Worm (Caenorhabditis elegans) whole organism, mixed stage, embryonic: ENCODE results near the gene Y39B6A.25.

Source experiments
- M03D4.4 ChIP-seq: sonication (generic microtip); optimal IDR thresholded peaks from 2 replicates; lab custom pipeline; 2017; ENCODE audit warnings: mild to moderate bottlenecking, missing genetic modification characterization, missing compliant biosample characterization
- blmp-1 ChIP-seq: fragments of 150-350 bp; optimal IDR thresholded peaks from 2 replicates; lab custom pipeline; 2014; ENCODE audit warnings: missing biosample characterization, missing genetic modification characterization
- ceh-39 ChIP-seq: fragments of 150-350 bp; optimal IDR thresholded peaks from 2 replicates; lab custom pipeline; 2014; ENCODE audit warnings: missing biosample characterization, missing genetic modification characterization
- ceh-43 ChIP-seq: fragments of 200-800 bp; sonication (Bioruptor generic); optimal IDR thresholded peaks from 2 replicates; lab custom pipeline; 2018; ENCODE audit warnings: mild to moderate bottlenecking, missing genetic modification characterization, moderate library complexity, missing compliant biosample characterization
- ceh-83 ChIP-seq: fragments of 200-800 bp; sonication (Bioruptor generic); optimal IDR thresholded peaks from 2 replicates; lab custom pipeline; 2018; ENCODE audit warnings: mild to moderate bottlenecking, missing genetic modification characterization, missing compliant biosample characterization
- ces-1 ChIP-seq: fragments of 150-350 bp; optimal IDR thresholded peaks from 2 replicates; lab custom pipeline; 2014; ENCODE audit warnings: missing biosample characterization, missing genetic modification reagents, missing genetic modification characterization
- cnd-1 ChIP-seq: fragments of 200-800 bp; sonication (Bioruptor generic); optimal IDR thresholded peaks from 2 replicates; lab custom pipeline; 2018; ENCODE audit warnings: mild to moderate bottlenecking, missing genetic modification characterization, missing compliant biosample characterization
- drap-1 ChIP-seq: fragments of 200-800 bp; sonication (Bioruptor generic); optimal IDR thresholded peaks from 3 replicates; lab custom pipeline; 2018; ENCODE audit warnings: mild to moderate bottlenecking, missing genetic modification characterization, missing compliant biosample characterization
- elt-3 ChIP-seq: fragments of 150-350 bp; optimal IDR thresholded peaks from 2 replicates; lab custom pipeline; 2014; ENCODE audit warnings: missing biosample characterization, missing genetic modification characterization
- flh-1 ChIP-seq: fragments of 200-800 bp; sonication (Bioruptor generic); optimal IDR thresholded peaks from 2 replicates; lab custom pipeline; 2018; ENCODE audit warnings: mild to moderate bottlenecking, missing genetic modification characterization, moderate library complexity, missing compliant biosample characterization
- ham-2 ChIP-seq: fragments of 200-800 bp; sonication (Bioruptor generic); optimal IDR thresholded peaks from 2 replicates; lab custom pipeline; 2018; ENCODE audit warnings: mild to moderate bottlenecking, missing genetic modification characterization, missing compliant biosample characterization
- hlh-1 ChIP-seq: fragments of 150-350 bp; optimal IDR thresholded peaks from 2 replicates; lab custom pipeline; 2014; ENCODE audit warnings: missing biosample characterization, missing genetic modification reagents, missing genetic modification characterization
- lin-13 ChIP-seq: fragments of 150-350 bp; optimal IDR thresholded peaks from 2 replicates; lab custom pipeline; 2014; ENCODE audit warnings: missing biosample characterization, missing genetic modification characterization
- lsy-2 ChIP-seq: fragments of 150-350 bp; optimal IDR thresholded peaks from 2 replicates; lab custom pipeline; 2014; ENCODE audit warnings: missing biosample characterization, missing genetic modification characterization
- mab-5 ChIP-seq: fragments of 150-350 bp; optimal IDR thresholded peaks from 2 replicates; lab custom pipeline; 2014; ENCODE audit warnings: missing biosample characterization, missing genetic modification characterization
- mep-1 ChIP-seq: fragments of 150-350 bp; optimal IDR thresholded peaks from 2 replicates; lab custom pipeline; 2017; ENCODE audit warnings: missing biosample characterization, missing genetic modification reagents, missing genetic modification characterization, inconsistent platforms
- mls-2 ChIP-seq: sonication (generic microtip); optimal IDR thresholded peaks from 2 replicates; lab custom pipeline; 2016; ENCODE audit warnings: mild to moderate bottlenecking, missing genetic modification characterization, moderate library complexity, missing compliant biosample characterization
- nhr-12 ChIP-seq: fragments of 150-350 bp; optimal IDR thresholded peaks from 2 replicates; lab custom pipeline; 2014; ENCODE audit warnings: missing biosample characterization, missing genetic modification characterization
- nhr-237 ChIP-seq: fragments of 150-350 bp; optimal IDR thresholded peaks from 2 replicates; lab custom pipeline; 2014; ENCODE audit warnings: missing biosample characterization, missing genetic modification characterization
- nhr-28 ChIP-seq: fragments of 150-350 bp; optimal IDR thresholded peaks from 2 replicates; lab custom pipeline; 2014; ENCODE audit warnings: missing biosample characterization, missing genetic modification characterization
- nhr-76 ChIP-seq: sonication (generic microtip); optimal IDR thresholded peaks from 2 replicates; lab custom pipeline; 2017; ENCODE audit warnings: missing biosample characterization, missing genetic modification characterization
- pha-4 ChIP-seq: fragments of 150-350 bp; optimal IDR thresholded peaks from 2 replicates; lab custom pipeline; 2018; ENCODE audit warnings: missing biosample characterization, missing genetic modification reagents, missing genetic modification characterization
- sem-2 ChIP-seq: fragments of 200-800 bp; sonication (Bioruptor generic); optimal IDR thresholded peaks from 2 replicates; lab custom pipeline; 2018; ENCODE audit warnings: mild to moderate bottlenecking, missing genetic modification characterization, missing compliant biosample characterization
- snpc-4 ChIP-seq: fragments of 150-350 bp; optimal IDR thresholded peaks from 2 replicates; lab custom pipeline; 2014; ENCODE audit warnings: missing biosample characterization, missing genetic modification characterization
- sptf-1 ChIP-seq: sonication (generic microtip); optimal IDR thresholded peaks from 2 replicates; lab custom pipeline; 2017; ENCODE audit warnings: mild to moderate bottlenecking, missing genetic modification characterization, moderate library complexity, missing compliant biosample characterization
- tbx-8 ChIP-seq: fragments of 200-800 bp; sonication (Bioruptor generic); optimal IDR thresholded peaks from 2 replicates; lab custom pipeline; 2018; ENCODE audit warnings: mild to moderate bottlenecking, missing genetic modification characterization, moderate library complexity, missing compliant biosample characterization
- unc-120 ChIP-seq: sonication (generic microtip); optimal IDR thresholded peaks from 2 replicates; lab custom pipeline; 2017; ENCODE audit warnings: missing genetic modification characterization, missing compliant biosample characterization; ENCODE audit not compliant: poor library complexity, severe bottlenecking
- unc-39 ChIP-seq: fragments of 150-350 bp; optimal IDR thresholded peaks from 2 replicates; lab custom pipeline; 2014; ENCODE audit warnings: missing biosample characterization, missing genetic modification characterization
- unc-62 ChIP-seq: fragments of 150-350 bp; optimal IDR thresholded peaks from 2 replicates; lab custom pipeline; 2014; ENCODE audit warnings: missing biosample characterization, missing genetic modification reagents, missing genetic modification characterization
- zip-8 ChIP-seq: fragments of 150-350 bp; optimal IDR thresholded peaks from 2 replicates; lab custom pipeline; 2014; ENCODE audit warnings: missing biosample characterization, missing genetic modification characterization
- ztf-11 ChIP-seq: fragments of 150-350 bp; optimal IDR thresholded peaks from 2 replicates; lab custom pipeline; 2014; ENCODE audit warnings: missing biosample characterization, missing genetic modification characterization

Gene Y39B6A.25

DNA sequence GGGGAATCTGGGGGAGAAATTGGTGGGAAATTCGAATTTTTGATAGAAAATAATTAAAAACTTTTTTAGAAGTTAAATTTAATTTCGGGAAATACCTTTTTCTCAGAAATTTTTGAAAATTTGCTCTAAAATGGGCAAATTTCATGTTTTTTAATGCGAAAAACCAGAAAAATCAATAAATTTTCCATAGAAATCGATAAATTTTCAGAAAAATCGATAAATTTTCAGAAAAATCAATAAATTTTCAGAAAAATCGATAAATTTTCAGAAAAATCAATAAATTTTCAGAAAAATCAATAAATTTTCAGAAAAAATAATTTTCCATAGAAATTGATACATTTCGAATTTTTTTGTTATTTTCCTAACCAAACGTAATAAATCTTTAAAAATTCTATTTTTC, 40.2 kb upstream of the Y39B6A.25 start:
- no peak for TF ChIP-seq pha-4 (tag; lab: Kevin White, UChicago)
- no peak for TF ChIP-seq mab-5 (tag; lab: Kevin White, UChicago)
- TF ChIP-seq unc-120 = no peak
- no peak for TF ChIP-seq nhr-12 (tag; lab: Kevin White, UChicago)
- no peak for TF ChIP-seq ceh-43 (GFP tag; lab: Kevin White, UChicago)
- TF ChIP-seq nhr-76 = no peak
- TF ChIP-seq elt-3 (tag; lab: Kevin White, UChicago) = no peak
- TF ChIP-seq ceh-39 (tag; lab: Kevin White, UChicago) = no peak
- TF ChIP-seq drap-1 (GFP tag; lab: Kevin White, UChicago) = no peak
- no peak for TF ChIP-seq unc-62 (GFP tag; lab: Kevin White, UChicago)
- no peak for TF ChIP-seq ham-2 (GFP tag; lab: Kevin White, UChicago)
- no peak for TF ChIP-seq lsy-2 (tag; lab: Kevin White, UChicago)
- no peak for TF ChIP-seq cnd-1 (tag; lab: Kevin White, UChicago)
- no peak for TF ChIP-seq unc-39
- no peak for TF ChIP-seq sem-2 (GFP tag; lab: Kevin White, UChicago)
- no peak for TF ChIP-seq sptf-1 (tag; lab: Kevin White, UChicago)
- no peak for TF ChIP-seq tbx-8 (GFP tag; lab: Kevin White, UChicago)
- TF ChIP-seq nhr-237 (tag; lab: Kevin White, UChicago) = no peak
- no peak for TF ChIP-seq ces-1 (GFP tag; lab: Kevin White, UChicago)

ce11 chrV:18990238-18990901, 35.9 kb upstream of the Y39B6A.25 start, which contains the start of the genes reps-1 and Y39B6A.37:
reps-1 (minus strand) TSS chrV:18990500.
Y39B6A.37 (plus strand) TSS chrV:18990851.
- TF ChIP-seq lin-13 (peak; percentile 79), nhr-76 (no peak), ceh-43 (GFP tag; lab: Kevin White, UChicago) (no peak), mls-2 (tag; lab: Kevin White, UChicago) (no peak), ham-2 (GFP tag; lab: Kevin White, UChicago) (no peak), M03D4.4 (tag; lab: Kevin White, UChicago) (no peak), snpc-4 (tag; lab: Kevin White, UChicago) (no peak), drap-1 (GFP tag; lab: Kevin White, UChicago) (peak; percentile 74), unc-62 (GFP tag; lab: Kevin White, UChicago) (no peak), pha-4 (tag; lab: Kevin White, UChicago) (peak; percentile 53), sem-2 (GFP tag; lab: Kevin White, UChicago) (no peak), elt-3 (tag; lab: Kevin White, UChicago) (no peak), mep-1 (tag; lab: Kevin White, UChicago) (peak; percentile 62), lsy-2 (tag; lab: Kevin White, UChicago) (peak; percentile 24), ces-1 (GFP tag; lab: Kevin White, UChicago) (peak; percentile 28), nhr-28 (no peak)

- no peak for TF ChIP-seq unc-39
- no peak for TF ChIP-seq tbx-8 (GFP tag; lab: Kevin White, UChicago)
- no peak for TF ChIP-seq ces-1 (GFP tag; lab: Kevin White, UChicago)
- no peak for TF ChIP-seq ceh-83 (GFP tag; lab: Kevin White, UChicago)
- no peak for TF ChIP-seq ceh-43 (GFP tag; lab: Kevin White, UChicago)
- TF ChIP-seq zip-8 (tag; lab: Kevin White, UChicago) = no peak
- TF ChIP-seq flh-1 (GFP tag; lab: Kevin White, UChicago) = no peak
- TF ChIP-seq hlh-1 (tag; lab: Kevin White, UChicago) = no peak
- no peak for TF ChIP-seq ztf-11 (tag; lab: Kevin White, UChicago)
- no peak for TF ChIP-seq nhr-28
- TF ChIP-seq cnd-1 (tag; lab: Kevin White, UChicago) = no peak
- no peak for TF ChIP-seq mls-2 (tag; lab: Kevin White, UChicago)
- TF ChIP-seq mep-1 (tag; lab: Kevin White, UChicago) = no peak
- TF ChIP-seq unc-62 (GFP tag; lab: Kevin White, UChicago) = no peak
- no peak for TF ChIP-seq ceh-39 (tag; lab: Kevin White, UChicago)
- TF ChIP-seq lin-13 = no peak
- TF ChIP-seq blmp-1 (tag; lab: Kevin White, UChicago) = no peak
- TF ChIP-seq elt-3 (tag; lab: Kevin White, UChicago) = no peak
Measured at ce11 chrV:18990958-18991357, 35.3 kb upstream of the Y39B6A.25 start.

- TF ChIP-seq ceh-39 (tag; lab: Kevin White, UChicago) = no peak
- peak; percentile 97 for TF ChIP-seq zip-8 (tag; lab: Kevin White, UChicago)
- TF ChIP-seq, all 35 proteins: peak for 1
Measured at ce11 chrV:18993017-18993416, 33.2 kb upstream of the Y39B6A.25 start.
